Worm (Caenorhabditis elegans) whole organism, young adult: ENCODE measurements around the gene ZK697.14.

Experiments used
- cebp-1 ChIP-seq, 2 experiments: fragments of 200-800 bp in 1 of 2; sonication (Bioruptor generic) in 1 of 2; sonication (generic microtip) in 1 of 2; IDR thresholded peaks in 1 of 2; optimal IDR thresholded peaks in 1 of 2; 2 replicates each; pipeline versions ENCODE4 v1.3.6 to Lab custom; 2017 to 2022; ENCODE audit warnings: missing compliant biosample characterization in 2 of 2, missing genetic modification characterization in 2 of 2, mild to moderate bottlenecking in 1 of 2, missing genetic modification reagents in 1 of 2, moderate library complexity in 1 of 2
- dpl-1 ChIP-seq: fragments of 150-350 bp; optimal IDR thresholded peaks from 2 replicates; lab custom pipeline; 2014; ENCODE audit warnings: missing biosample characterization, missing genetic modification reagents, missing genetic modification characterization
- gei-17 ChIP-seq: fragments of 200-800 bp; sonication (Bioruptor generic); optimal IDR thresholded peaks from 2 replicates; lab custom pipeline; 2018; ENCODE audit warnings: mild to moderate bottlenecking, missing genetic modification characterization, missing compliant biosample characterization
- hrde-1 ChIP-seq: sonication (generic microtip); optimal IDR thresholded peaks from 2 replicates; lab custom pipeline; 2016; ENCODE audit warnings: missing genetic modification characterization, mild to moderate bottlenecking, missing compliant biosample characterization, moderate library complexity, missing genotype, missing genetic modification reagents, borderline replicate concordance
- madf-3 ChIP-seq: fragments of 200-800 bp; sonication (Bioruptor generic); IDR thresholded peaks from 2 replicates; pipeline ENCODE4 v1.3.6; 2022; ENCODE audit warnings: missing genetic modification reagents, missing genetic modification characterization, missing compliant biosample characterization
- snpc-4 ChIP-seq, 5 experiments: fragments of 150-350 bp in 1 of 5; sonication (generic microtip) in 4 of 5; optimal IDR thresholded peaks; 2 replicates each; lab custom pipeline; 2014 to 2018; ENCODE audit warnings: missing genetic modification characterization in 5 of 5, missing biosample characterization in 3 of 5, antibody characterized with exemption in 2 of 5, mild to moderate bottlenecking in 2 of 5, missing compliant biosample characterization in 2 of 5, missing genotype in 2 of 5, moderate library complexity in 2 of 5, missing genetic modification reagents in 1 of 5

- no peak for TF ChIP-seq madf-3
- no peak for TF ChIP-seq cebp-1 (GFP tag; IDR thresholded peaks at IDR 0.05; lab: Robert Waterston, UW)
- no peak for TF ChIP-seq cebp-1 (tag; optimal IDR thresholded peaks at IDR 0.05; lab: Kevin White, UChicago)
- TF ChIP-seq dpl-1 (GFP tag; lab: Kevin White, UChicago), result no peak
- TF ChIP-seq gei-17 (GFP tag; lab: Kevin White, UChicago), result no peak
- TF ChIP-seq snpc-4 (GFP tag; optimal IDR thresholded peaks at IDR 0.05; lab: Kevin White, UChicago), result no peak
- no peak for TF ChIP-seq snpc-4 (tag; optimal IDR thresholded peaks at IDR 0.05; lab: Kevin White, UChicago)
- no peak for TF ChIP-seq hrde-1 (tag; lab: Kevin White, UChicago)
These were observed 47.6 kb upstream of the ZK697.14 start, which contains the start of gene srt-41 for ce11 chrV:1803043-1803442.
